Worm (Caenorhabditis elegans): Measurements from ENCODE around the gene C03B1.9.
A peak's percentile ranks its signal among the peaks of the same experiment; 100 is the strongest.

The C03B1.9 gene

DNA sequence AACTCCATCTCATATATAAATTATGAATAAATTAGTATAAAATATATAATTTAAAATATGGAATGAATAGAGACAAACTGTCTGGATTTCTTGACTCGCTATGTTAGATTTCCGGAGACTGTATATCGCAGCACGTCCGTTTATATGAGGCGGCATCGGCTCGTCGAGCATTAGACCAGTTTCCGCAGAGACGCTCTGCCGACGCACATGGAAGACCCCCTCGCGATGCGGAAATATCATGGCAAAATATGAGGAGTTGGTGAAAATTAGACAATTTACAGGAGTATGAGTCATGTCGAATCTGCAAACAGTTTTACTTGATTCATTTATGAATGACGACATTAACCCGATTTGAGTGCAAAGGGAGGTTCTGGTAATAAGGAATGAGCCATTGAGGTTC lies 27.4 kb downstream of the C03B1.9 start, which contains the start of gene chtb-3:
TSS of gene chtb-3 (minus strand) at position 101 of the 400 bp plus-strand sequence.
- TF ChIP-seq Y116A8C.19 (tag; optimal IDR thresholded peaks at IDR 0.05; ENCODE audit: borderline replicate concordance) (no peak), lin-35 (GFP tag; optimal IDR thresholded peaks at IDR 0.05) (no peak), ceh-82 (tag; optimal IDR thresholded peaks at IDR 0.05) (no peak), aly-2 (tag; optimal IDR thresholded peaks at IDR 0.05) (no peak), nhr-76 (tag; optimal IDR thresholded peaks at IDR 0.05) (no peak), elt-3 (tag; optimal IDR thresholded peaks at IDR 0.05) (no peak), nhr-71 (tag; optimal IDR thresholded peaks at IDR 0.05) (no peak), hlh-17 (GFP tag; optimal IDR thresholded peaks at IDR 0.05; ENCODE audit: borderline replicate concordance) (no peak), nhr-20 (tag; optimal IDR thresholded peaks at IDR 0.05) (no peak), snu-23 (GFP tag; optimal IDR thresholded peaks at IDR 0.05) (no peak), nhr-12 (tag; optimal IDR thresholded peaks at IDR 0.05) (no peak)

DNA sequence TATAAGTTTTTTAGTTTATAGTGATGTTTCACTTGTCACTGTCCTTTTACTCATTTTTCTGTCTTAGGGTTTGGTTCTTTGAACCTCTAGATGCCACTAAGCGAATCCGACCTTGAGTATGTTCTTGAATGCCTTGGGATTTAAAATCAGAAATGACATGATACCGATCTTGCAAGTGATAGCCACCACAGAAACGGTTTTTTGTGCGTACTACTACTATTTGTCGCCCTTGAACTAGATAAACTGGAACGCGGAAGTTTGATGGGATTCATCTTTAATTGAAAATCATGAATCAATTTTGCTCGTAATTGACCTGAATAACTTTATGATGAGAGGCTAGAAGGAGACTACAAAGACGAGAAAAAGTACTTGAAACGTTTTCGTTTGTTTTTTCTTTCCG lies 28.1 kb downstream of the C03B1.9 start:
- TF ChIP-seq lin-14 (GFP tag; optimal IDR thresholded peaks at IDR 0.05) (peak; percentile 31), vab-15 (tag; optimal IDR thresholded peaks at IDR 0.05) (no peak), ztf-4 (tag; optimal IDR thresholded peaks at IDR 0.05) (no peak), fkh-8 (tag; optimal IDR thresholded peaks at IDR 0.05) (no peak), nhr-85 (tag) (peak; percentile 84), snu-23 (GFP tag; optimal IDR thresholded peaks at IDR 0.05) (no peak), lir-3 (tag; optimal IDR thresholded peaks at IDR 0.05; ENCODE audit: poor library complexity) (no peak), mep-1 (tag; optimal IDR thresholded peaks at IDR 0.05) (peak; percentile 6), tbx-2 (tag; optimal IDR thresholded peaks at IDR 0.05) (peak; percentile 1), grh-1 (GFP tag; IDR thresholded peaks at IDR 0.05) (0 out of 2 replicates have a peak, but pooled peaks have one; percentile 12)

DNA sequence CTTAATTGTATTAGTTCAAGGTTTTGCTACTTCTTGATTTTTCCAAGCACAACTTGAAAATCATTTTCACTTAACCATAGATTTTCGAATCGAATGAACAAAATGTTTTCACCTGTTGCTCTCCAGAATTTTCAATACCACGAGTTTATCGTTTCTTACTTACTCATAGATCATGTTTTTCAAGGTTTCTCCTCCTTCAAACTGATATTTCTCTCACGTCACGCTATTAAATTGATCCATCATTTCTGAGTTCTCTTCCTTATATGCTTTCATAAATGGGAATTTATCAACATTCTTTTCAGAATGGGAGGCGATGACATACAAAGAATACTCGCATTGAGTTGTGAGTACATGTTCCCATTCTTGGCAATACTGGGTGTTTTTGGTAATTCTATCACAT lies 35.5 kb downstream of the C03B1.9 start, which contains the start of gene npr-38:
TSS of gene npr-38 (plus strand) at position 301 of the 400 bp plus-strand sequence.
- TF ChIP-seq mab-9 (GFP tag; IDR thresholded peaks at IDR 0.05) = no peak
- TF ChIP-seq unc-98 (GFP tag; IDR thresholded peaks at IDR 0.05) = no peak
- no peak for TF ChIP-seq ceh-88 (GFP tag; IDR thresholded peaks at IDR 0.05)
- no peak for TF ChIP-seq egl-13 (tag; optimal IDR thresholded peaks at IDR 0.05)
- no peak for TF ChIP-seq lin-15B (tag; optimal IDR thresholded peaks at IDR 0.05)
- TF ChIP-seq xbp-1 (tag; optimal IDR thresholded peaks at IDR 0.05) = no peak
- TF ChIP-seq C34B4.2 (tag; optimal IDR thresholded peaks at IDR 0.05) = no peak
- no peak for TF ChIP-seq lir-3 (tag; optimal IDR thresholded peaks at IDR 0.05; ENCODE audit: poor library complexity)
- no peak for TF ChIP-seq sup-37 (GFP tag; optimal IDR thresholded peaks at IDR 0.05)
- TF ChIP-seq nhr-90 (tag; optimal IDR thresholded peaks at IDR 0.05; ENCODE audit: poor library complexity) = no peak
- no peak for TF ChIP-seq nhr-11 (tag; optimal IDR thresholded peaks at IDR 0.05)
- TF ChIP-seq tlp-1 (tag; optimal IDR thresholded peaks at IDR 0.05) = no peak
- no peak for TF ChIP-seq fkh-4 (tag; optimal IDR thresholded peaks at IDR 0.05; ENCODE audit: borderline replicate concordance)

ce11 chrX:6299641-6300240 lies 47.2 kb downstream of the C03B1.9 start, which contains the start of gene cest-16:
Gene cest-16, plus strand, starts transcription at chrX:6299942.
- TF ChIP-seq nhr-28 (tag; optimal IDR thresholded peaks at IDR 0.05) = no peak
- peak; percentile 24 for TF ChIP-seq rnt-1 (tag; optimal IDR thresholded peaks at IDR 0.05)
- TF ChIP-seq swsn-7 (tag; optimal IDR thresholded peaks at IDR 0.05) = no peak
- TF ChIP-seq lin-14 (GFP tag; optimal IDR thresholded peaks at IDR 0.05) = peak; percentile 40
- TF ChIP-seq efl-1 (optimal IDR thresholded peaks at IDR 0.05) = no peak
- TF ChIP-seq efl-1 (GFP tag; optimal IDR thresholded peaks at IDR 0.05 in 1 of 2) = peak in 1 of 2 experiments; percentile 53
